Worm (Caenorhabditis elegans) whole organism, L1 larva: Measurements from ENCODE around the gene M03D4.4.

Source experiments
- C04F5.9 ChIP-seq: sonication (generic microtip); optimal IDR thresholded peaks from 2 replicates; lab custom pipeline; 2016; ENCODE audit warnings: missing genetic modification characterization, missing compliant biosample characterization
- C16A3.4 ChIP-seq: fragments of 150-350 bp; optimal IDR thresholded peaks from 2 replicates; lab custom pipeline; 2014; ENCODE audit warnings: missing biosample characterization, missing genetic modification characterization
- C34B4.2 ChIP-seq: sonication (generic microtip); optimal IDR thresholded peaks from 2 replicates; lab custom pipeline; 2017; ENCODE audit warnings: mild to moderate bottlenecking, missing genetic modification characterization, missing compliant biosample characterization
- ama-1 ChIP-seq: fragments of 150-350 bp; optimal IDR thresholded peaks from 2 replicates; lab custom pipeline; 2014
- blmp-1 ChIP-seq: fragments of 150-350 bp; optimal IDR thresholded peaks from 2 replicates; lab custom pipeline; 2014; ENCODE audit warnings: missing biosample characterization, missing genetic modification characterization
- ceh-63 ChIP-seq: fragments of 200-800 bp; sonication (Bioruptor generic); optimal IDR thresholded peaks from 2 replicates; lab custom pipeline; 2018; ENCODE audit warnings: mild to moderate bottlenecking, missing genetic modification characterization, missing compliant biosample characterization
- ceh-8 ChIP-seq: fragments of 200-800 bp; sonication (Bioruptor generic); optimal IDR thresholded peaks from 2 replicates; lab custom pipeline; 2018; ENCODE audit warnings: mild to moderate bottlenecking, missing genetic modification characterization, moderate library complexity, missing compliant biosample characterization
- ceh-82 ChIP-seq, 3 experiments: fragments of 150-350 bp in 1 of 3; sonication (generic microtip) in 2 of 3; optimal IDR thresholded peaks; 2 replicates each; lab custom pipeline; 2014 to 2017; ENCODE audit warnings: missing biosample characterization in 3 of 3, missing genetic modification characterization in 3 of 3
- ces-1 ChIP-seq: fragments of 150-350 bp; optimal IDR thresholded peaks from 2 replicates; lab custom pipeline; 2014; ENCODE audit warnings: missing biosample characterization, missing genetic modification reagents, missing genetic modification characterization
- dpl-1 ChIP-seq, 3 experiments: fragments of 150-350 bp in 2 of 3; sonication (generic microtip) in 1 of 3; optimal IDR thresholded peaks; 2 replicates each; lab custom pipeline; 2014 to 2017; ENCODE audit warnings: missing biosample characterization in 3 of 3, missing genetic modification characterization in 3 of 3, missing genetic modification reagents in 3 of 3
- efl-1 ChIP-seq, 4 experiments: fragments of 150-350 bp; optimal IDR thresholded peaks in 3 of 4; peaks in 1 of 4; 1 replicate in 1 of 4; 2 replicates in 3 of 4; lab custom pipeline; 2014; ENCODE audit warnings: missing biosample characterization in 2 of 4, missing genetic modification characterization in 2 of 4, missing genetic modification reagents in 2 of 4
- efl-3 ChIP-seq: fragments of 200-800 bp; sonication (Bioruptor generic); optimal IDR thresholded peaks from 2 replicates; lab custom pipeline; 2018; ENCODE audit warnings: mild to moderate bottlenecking, missing genetic modification characterization, missing compliant biosample characterization
- egl-13 ChIP-seq: sonication (generic microtip); optimal IDR thresholded peaks from 2 replicates; lab custom pipeline; 2016; ENCODE audit warnings: missing genotype, missing genetic modification reagents, missing genetic modification characterization, missing compliant biosample characterization
- egl-27 ChIP-seq, 2 experiments: fragments of 150-350 bp in 1 of 2; sonication (generic microtip); optimal IDR thresholded peaks; 3 replicates each; lab custom pipeline; 2017 to 2018; ENCODE audit warnings: missing biosample characterization in 2 of 2, missing genetic modification characterization in 2 of 2, missing genetic modification reagents in 2 of 2
- elt-3 ChIP-seq, 6 experiments: fragments of 150-350 bp in 1 of 6; sonication (generic microtip); optimal IDR thresholded peaks; 2 replicates each; lab custom pipeline; 2017 to 2018; ENCODE audit warnings: missing biosample characterization in 6 of 6, missing genetic modification characterization in 6 of 6, inconsistent platforms in 1 of 6
- fkh-10 ChIP-seq: sonication (generic microtip); optimal IDR thresholded peaks from 2 replicates; lab custom pipeline; 2017; ENCODE audit warnings: missing biosample characterization, missing genetic modification reagents, missing genetic modification characterization
- fkh-4 ChIP-seq: sonication (generic microtip); optimal IDR thresholded peaks from 2 replicates; lab custom pipeline; 2016; ENCODE audit warnings: missing compliant biosample characterization, missing genetic modification characterization, borderline replicate concordance
- fos-1 ChIP-seq: fragments of 150-350 bp; optimal IDR thresholded peaks from 2 replicates; lab custom pipeline; 2014; ENCODE audit warnings: missing biosample characterization, missing genetic modification characterization
- grh-1 ChIP-seq: fragments of 200-800 bp; sonication (Bioruptor generic); IDR thresholded peaks from 2 replicates; pipeline ENCODE4 v1.3.6; 2022; ENCODE audit warnings: missing genetic modification reagents, missing genetic modification characterization, missing compliant biosample characterization
- hlh-4 ChIP-seq: sonication (generic microtip); optimal IDR thresholded peaks from 2 replicates; lab custom pipeline; 2016; ENCODE audit warnings: mild to moderate bottlenecking, missing genetic modification characterization, missing compliant biosample characterization
- hpl-2 ChIP-seq: fragments of 150-350 bp; optimal IDR thresholded peaks from 2 replicates; lab custom pipeline; 2014; ENCODE audit warnings: missing biosample characterization, missing genetic modification reagents, missing genetic modification characterization
- isw-1 ChIP-seq: fragments of 200-800 bp; sonication (Bioruptor generic); IDR thresholded peaks from 2 replicates; pipeline ENCODE4 v1.3.6; 2022; ENCODE audit warnings: missing genetic modification characterization, missing compliant biosample characterization
- jun-1 ChIP-seq: fragments of 150-350 bp; optimal IDR thresholded peaks from 2 replicates; lab custom pipeline; 2014; ENCODE audit warnings: missing biosample characterization, missing genetic modification reagents, missing genetic modification characterization
- lin-14 ChIP-seq: fragments of 200-800 bp; sonication (Bioruptor generic); optimal IDR thresholded peaks from 2 replicates; lab custom pipeline; 2018; ENCODE audit warnings: mild to moderate bottlenecking, missing genetic modification characterization, moderate library complexity, missing compliant biosample characterization
- lin-15B ChIP-seq: fragments of 150-350 bp; sonication (generic microtip); optimal IDR thresholded peaks from 3 replicates; lab custom pipeline; 2014; ENCODE audit warnings: missing biosample characterization, missing genetic modification characterization
- lin-35 ChIP-seq, 2 experiments: fragments of 150-350 bp; optimal IDR thresholded peaks; 2 replicates each; lab custom pipeline; 2014; ENCODE audit warnings: missing biosample characterization in 2 of 2, missing genetic modification characterization in 2 of 2, missing genetic modification reagents in 2 of 2
- mep-1 ChIP-seq: fragments of 150-350 bp; optimal IDR thresholded peaks from 2 replicates; lab custom pipeline; 2014; ENCODE audit warnings: missing biosample characterization, missing genetic modification characterization
- nhr-11 ChIP-seq: fragments of 150-350 bp; optimal IDR thresholded peaks from 2 replicates; lab custom pipeline; 2014; ENCODE audit warnings: missing biosample characterization, missing genetic modification characterization
- nhr-20 ChIP-seq: sonication (generic microtip); optimal IDR thresholded peaks from 2 replicates; lab custom pipeline; 2016; ENCODE audit warnings: mild to moderate bottlenecking, missing genetic modification characterization, missing compliant biosample characterization
- nhr-237 ChIP-seq: fragments of 150-350 bp; optimal IDR thresholded peaks from 2 replicates; lab custom pipeline; 2014; ENCODE audit warnings: missing biosample characterization, missing genetic modification characterization
- nhr-28 ChIP-seq: fragments of 150-350 bp; optimal IDR thresholded peaks from 2 replicates; lab custom pipeline; 2014; ENCODE audit warnings: missing biosample characterization, missing genetic modification characterization
- nhr-47 ChIP-seq: sonication (generic microtip); optimal IDR thresholded peaks from 2 replicates; lab custom pipeline; 2016; ENCODE audit warnings: mild to moderate bottlenecking, missing genetic modification characterization, moderate library complexity, missing compliant biosample characterization
- nhr-71 ChIP-seq: sonication (generic microtip); optimal IDR thresholded peaks from 2 replicates; lab custom pipeline; 2016; ENCODE audit warnings: mild to moderate bottlenecking, missing genetic modification characterization, moderate library complexity, missing compliant biosample characterization
- rnt-1 ChIP-seq: sonication (generic microtip); optimal IDR thresholded peaks from 2 replicates; lab custom pipeline; 2016; ENCODE audit warnings: mild to moderate bottlenecking, missing genetic modification characterization, moderate library complexity, missing compliant biosample characterization
- skn-1 ChIP-seq: fragments of 150-350 bp; optimal IDR thresholded peaks from 2 replicates; lab custom pipeline; 2014; ENCODE audit warnings: missing biosample characterization, missing genetic modification characterization
- snu-23 ChIP-seq: sonication (generic microtip); optimal IDR thresholded peaks from 2 replicates; lab custom pipeline; 2016; ENCODE audit warnings: missing genetic modification characterization, missing compliant biosample characterization
- unc-98 ChIP-seq: fragments of 200-800 bp; sonication (Bioruptor generic); IDR thresholded peaks from 2 replicates; pipeline ENCODE4 v1.3.6; 2022; ENCODE audit warnings: missing genetic modification characterization, missing compliant biosample characterization
- xbp-1 ChIP-seq: sonication (generic microtip); optimal IDR thresholded peaks from 2 replicates; lab custom pipeline; 2016; ENCODE audit warnings: missing genetic modification characterization, missing compliant biosample characterization

The M03D4.4 gene

ce11 chrIV:6083550-6084041 lies 43.5 kb downstream of the M03D4.4 start, which contains the start of gene ugt-20 (continued):
- no peak for TF ChIP-seq grh-1 (GFP tag; lab: Robert Waterston, UW)
- TF ChIP-seq fos-1 (tag; lab: Kevin White, UChicago) = peak; percentile 24
- no peak for TF ChIP-seq ces-1 (GFP tag; lab: Kevin White, UChicago)
- peak; percentile 95 for TF ChIP-seq nhr-20 (tag; lab: Kevin White, UChicago)
- TF ChIP-seq efl-1 (optimal IDR thresholded peaks at IDR 0.05; lab: Kevin White, UChicago) = peak; percentile 8 to 24
- TF ChIP-seq efl-1 (GFP tag; optimal IDR thresholded peaks at IDR 0.05 in 1 of 2; lab: Kevin White, UChicago) = peak in 1 of 2 experiments; percentile 94
- TF ChIP-seq nhr-71 (tag; lab: Kevin White, UChicago) = peak; percentile 72
- no peak for TF ChIP-seq hlh-4 (tag; lab: Kevin White, UChicago)
- peak in 1 of 2 experiments; percentile 66 for TF ChIP-seq lin-35 (GFP tag; optimal IDR thresholded peaks at IDR 0.05; lab: Kevin White, UChicago)
- TF ChIP-seq xbp-1 (tag; lab: Kevin White, UChicago) = no peak
- no peak for TF ChIP-seq isw-1 (GFP tag; lab: Robert Waterston, UW)
- TF ChIP-seq skn-1 (tag; lab: Kevin White, UChicago) = peak; percentile 42
- no peak for TF ChIP-seq egl-27 (tag; optimal IDR thresholded peaks at IDR 0.05; lab: Kevin White, UChicago)
- no peak for TF ChIP-seq C34B4.2 (tag; lab: Kevin White, UChicago)
- TF ChIP-seq C16A3.4 (tag; lab: Kevin White, UChicago) = no peak
- TF ChIP-seq jun-1 (tag; lab: Kevin White, UChicago) = peak; percentile 12
- peak; percentile 11 for TF ChIP-seq blmp-1 (tag; lab: Kevin White, UChicago)
- no peak for TF ChIP-seq hpl-2
- TF ChIP-seq nhr-237 = no peak
- peak; percentile 5 for TF ChIP-seq nhr-28 (tag; lab: Kevin White, UChicago)
- TF ChIP-seq C04F5.9 = no peak
- TF ChIP-seq efl-3 = no peak
- TF ChIP-seq ceh-63 (GFP tag; lab: Kevin White, UChicago) = no peak
- peak in 1 of 3 experiments; percentile 27 for TF ChIP-seq dpl-1 (GFP tag; optimal IDR thresholded peaks at IDR 0.05; lab: Kevin White, UChicago)

- TF ChIP-seq nhr-20 (tag; lab: Kevin White, UChicago) = peak; percentile 15
- TF ChIP-seq fkh-4 = no peak
- TF ChIP-seq lin-35 (GFP tag; optimal IDR thresholded peaks at IDR 0.05; lab: Kevin White, UChicago) = peak in 1 of 2 experiments; percentile 35
- peak in 3 of 6 experiments; percentile 30 to 88 (median 61) for TF ChIP-seq elt-3 (tag; optimal IDR thresholded peaks at IDR 0.05; lab: Kevin White, UChicago)
These were observed 47.2 kb downstream of the M03D4.4 start, which contains the start of gene ugt-19 for ce11 chrIV:6079925-6080324. TSS of gene ugt-19 (minus strand) at chrIV:6079952.

- no peak for TF ChIP-seq ceh-8 (GFP tag; lab: Kevin White, UChicago)
- no peak for TF ChIP-seq ama-1 (lab: Kevin White, UChicago)
- TF ChIP-seq fkh-4 = no peak
- no peak for TF ChIP-seq unc-98
- no peak for TF ChIP-seq lin-15B (tag; lab: Kevin White, UChicago)
- TF ChIP-seq snu-23 = no peak
- no peak for TF ChIP-seq ceh-63 (GFP tag; lab: Kevin White, UChicago)
- no peak for TF ChIP-seq lin-14 (GFP tag; lab: Kevin White, UChicago)
- TF ChIP-seq mep-1 (tag; lab: Kevin White, UChicago) = no peak
- TF ChIP-seq nhr-47 (tag; lab: Kevin White, UChicago) = no peak
- no peak for TF ChIP-seq nhr-11 (tag; lab: Kevin White, UChicago)
- no peak for TF ChIP-seq fkh-10
- TF ChIP-seq ceh-82 (tag; optimal IDR thresholded peaks at IDR 0.05; lab: Kevin White, UChicago) = no peak
- no peak for TF ChIP-seq dpl-1 (GFP tag; optimal IDR thresholded peaks at IDR 0.05; lab: Kevin White, UChicago)
- TF ChIP-seq rnt-1 (tag; lab: Kevin White, UChicago) = no peak
- no peak for TF ChIP-seq egl-13 (tag; lab: Kevin White, UChicago)
These were observed 51.0 kb downstream of the M03D4.4 start, which contains the start of gene cpg-20 for ce11 chrIV:6076128-6076527. TSS of gene cpg-20 (minus strand) at chrIV:6076228.
